Worm (Caenorhabditis elegans): ENCODE measurements around the gene F53F4.15.

DNA sequence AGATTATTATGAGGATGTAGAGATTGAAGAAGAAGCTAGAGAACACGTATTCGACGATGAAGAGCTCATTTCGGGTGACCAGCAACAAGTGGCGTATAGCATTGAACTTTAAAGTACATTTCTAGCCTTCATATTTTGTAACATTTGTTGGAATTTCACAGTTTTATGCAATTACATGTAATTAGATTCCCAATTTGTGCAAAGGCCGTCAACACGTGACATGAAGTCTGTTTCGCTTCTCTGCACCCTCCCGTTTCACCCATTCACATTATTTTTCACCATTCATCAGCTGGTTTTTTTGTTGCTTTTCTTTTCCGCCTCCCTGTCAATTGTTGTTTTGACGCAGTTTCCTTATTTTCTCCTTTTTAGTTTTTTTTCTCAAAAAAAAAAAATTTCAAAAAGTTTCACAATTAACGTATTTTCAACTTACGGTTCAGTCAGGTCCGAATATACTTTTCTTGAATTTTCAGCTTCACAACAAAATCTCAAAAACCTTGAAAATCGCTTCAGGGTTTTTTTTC, 6.4 kb downstream of the F53F4.15 start, which contains the start of gene sde-2:
- no peak for TF ChIP-seq nhr-23 (tag; optimal IDR thresholded peaks at IDR 0.05)
- TF ChIP-seq mdl-1 (tag; optimal IDR thresholded peaks at IDR 0.05): no peak
- TF ChIP-seq nhr-237 (tag; optimal IDR thresholded peaks at IDR 0.05): no peak
- TF ChIP-seq skn-1 (tag; optimal IDR thresholded peaks at IDR 0.05): no peak
